Fruit fly (Drosophila melanogaster): Measurements from ENCODE around the gene Cad96Cb.

Gene Cad96Cb

dm6 chr3R:25176517-25176916 lies 55.6 kb downstream of the Cad96Cb start:
- TF ChIP-seq CG8478 (optimal IDR thresholded peaks at IDR 0.05) = no peak
- no peak for TF ChIP-seq CTCF (optimal IDR thresholded peaks at IDR 0.05)

DNA sequence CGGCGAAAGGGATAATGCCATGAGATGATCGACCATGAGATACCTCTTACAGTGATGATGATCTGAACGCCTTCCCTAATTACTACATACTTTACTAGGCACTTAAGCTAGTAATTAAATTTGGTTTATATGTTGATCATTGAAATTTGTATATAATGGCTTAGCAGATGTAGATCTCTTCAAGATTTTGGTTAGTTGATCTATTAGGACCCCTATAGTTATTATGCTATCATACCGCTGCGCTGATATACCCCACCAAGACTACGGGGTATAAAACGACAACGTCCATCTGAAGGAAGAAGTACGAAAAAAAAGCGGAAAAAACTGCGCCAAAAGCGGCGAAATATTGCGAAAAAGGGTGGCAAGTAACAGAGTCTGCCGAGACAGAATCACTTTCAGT lies 57.9 kb downstream of the Cad96Cb start:
- no peak for TF ChIP-seq CTCF (optimal IDR thresholded peaks at IDR 0.05)
- TF ChIP-seq CG8478 (optimal IDR thresholded peaks at IDR 0.05) = no peak

Measured in S2 (cell line).